Worm (Caenorhabditis elegans) whole organism, L1 larva: ENCODE results near the gene T05H10.1.

Experiments used
- dpl-1 ChIP-seq, 3 experiments: fragments of 150-350 bp in 2 of 3; sonication (generic microtip) in 1 of 3; optimal IDR thresholded peaks; 2 replicates each; lab custom pipeline; 2014 to 2017; ENCODE audit warnings: missing biosample characterization in 3 of 3, missing genetic modification characterization in 3 of 3, missing genetic modification reagents in 3 of 3
- egl-13 ChIP-seq: sonication (generic microtip); optimal IDR thresholded peaks from 2 replicates; lab custom pipeline; 2016; ENCODE audit warnings: missing genotype, missing genetic modification reagents, missing genetic modification characterization, missing compliant biosample characterization
- fos-1 ChIP-seq: fragments of 150-350 bp; optimal IDR thresholded peaks from 2 replicates; lab custom pipeline; 2014; ENCODE audit warnings: missing biosample characterization, missing genetic modification characterization
- jun-1 ChIP-seq: fragments of 150-350 bp; optimal IDR thresholded peaks from 2 replicates; lab custom pipeline; 2014; ENCODE audit warnings: missing biosample characterization, missing genetic modification reagents, missing genetic modification characterization
- lin-13 ChIP-seq: fragments of 150-350 bp; optimal IDR thresholded peaks from 2 replicates; lab custom pipeline; 2014; ENCODE audit warnings: missing biosample characterization, missing genetic modification reagents, missing genetic modification characterization
- lin-15B ChIP-seq: fragments of 150-350 bp; sonication (generic microtip); optimal IDR thresholded peaks from 3 replicates; lab custom pipeline; 2014; ENCODE audit warnings: missing biosample characterization, missing genetic modification characterization
- nhr-12 ChIP-seq: sonication (generic microtip); optimal IDR thresholded peaks from 2 replicates; lab custom pipeline; 2017; ENCODE audit warnings: missing biosample characterization, missing genetic modification characterization
- nhr-237 ChIP-seq: fragments of 150-350 bp; optimal IDR thresholded peaks from 2 replicates; lab custom pipeline; 2014; ENCODE audit warnings: missing biosample characterization, missing genetic modification characterization
- nhr-77 ChIP-seq: fragments of 150-350 bp; optimal IDR thresholded peaks from 2 replicates; lab custom pipeline; 2014; ENCODE audit warnings: missing biosample characterization, missing genetic modification characterization
- snpc-4 ChIP-seq: fragments of 150-350 bp; optimal IDR thresholded peaks from 2 replicates; lab custom pipeline; 2014; ENCODE audit warnings: missing biosample characterization, missing genetic modification characterization
- unc-130 ChIP-seq: fragments of 150-350 bp; optimal IDR thresholded peaks from 2 replicates; lab custom pipeline; 2017; ENCODE audit warnings: missing biosample characterization, missing genetic modification characterization, inconsistent platforms
- unc-62 ChIP-seq: fragments of 150-350 bp; optimal IDR thresholded peaks from 2 replicates; lab custom pipeline; 2014; ENCODE audit warnings: missing biosample characterization, missing genetic modification reagents, missing genetic modification characterization

- TF ChIP-seq nhr-12 (tag; lab: Kevin White, UChicago) (no peak), jun-1 (tag; lab: Kevin White, UChicago) (no peak), egl-13 (tag; lab: Kevin White, UChicago) (no peak), nhr-77 (tag; lab: Kevin White, UChicago) (no peak), lin-15B (tag; lab: Kevin White, UChicago) (no peak), dpl-1 (GFP tag; optimal IDR thresholded peaks at IDR 0.05; lab: Kevin White, UChicago) (no peak), snpc-4 (no peak), nhr-237 (no peak), unc-130 (no peak), fos-1 (no peak), unc-62 (GFP tag; lab: Kevin White, UChicago) (no peak), lin-13 (GFP tag; lab: Kevin White, UChicago) (no peak)
These were observed 15.5 kb downstream of the T05H10.1 start for ce11 chrII:8057911-8058310.
